Fruit fly (Drosophila melanogaster): ENCODE results near the gene CG6418.

The CG6418 gene

dm6 chr3L:10878842-10879241 lies at the start of gene CG6418, which contains the start of gene Blos4:
CG6418 (minus strand) TSS chr3L:10879037.
Blos4 (plus strand) TSS chr3L:10879085.
- TF ChIP-seq CG4496 (GFP tag; IDR thresholded peaks at IDR 0.05) (0 out of 3 replicates have a peak, but pooled peaks have one; percentile 20), EcR (GFP tag; optimal IDR thresholded peaks at IDR 0.05) (no peak)

DNA sequence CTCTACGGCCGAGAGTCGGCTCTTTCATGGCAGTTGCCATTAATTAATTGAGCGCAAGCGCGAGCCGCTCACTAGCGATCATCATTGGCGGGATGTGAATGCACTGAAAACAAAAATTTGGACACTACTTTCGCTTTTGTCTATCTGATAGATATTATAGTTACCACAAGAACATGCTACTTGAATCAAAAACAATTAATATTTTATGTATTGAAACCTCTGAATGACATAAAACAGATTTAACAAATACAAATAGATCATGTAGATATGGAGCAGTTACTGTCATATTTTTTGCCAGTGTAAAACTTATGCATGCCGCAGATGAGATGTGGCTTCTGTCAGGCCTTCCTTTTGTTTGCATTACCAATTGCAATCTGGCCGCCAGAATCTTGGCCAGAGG lies 49.1 kb upstream of the CG6418 start:
- TF ChIP-seq D1 (tag; optimal IDR thresholded peaks at IDR 0.05) (no peak), CG4496 (GFP tag; IDR thresholded peaks at IDR 0.05) (peak; percentile 38; the same call in 2 of the 3 replicates), CG17806 (tag; optimal IDR thresholded peaks at IDR 0.05) (peak; percentile 68), gl (tag; optimal IDR thresholded peaks at IDR 0.05) (no peak), Snoo (tag; optimal IDR thresholded peaks at IDR 0.05) (peak; percentile 17), Pif1B (GFP tag; optimal IDR thresholded peaks at IDR 0.05) (peak; percentile 51), rn (GFP tag; IDR thresholded peaks at IDR 0.05) (peak; percentile 32; the same call in 1 of the 2 replicates), CG13204 (GFP tag; optimal IDR thresholded peaks at IDR 0.05) (peak; percentile 41), Pif1A (GFP tag; optimal IDR thresholded peaks at IDR 0.05) (peak; percentile 57), EcR (GFP tag; optimal IDR thresholded peaks at IDR 0.05) (no peak), Ets98B (GFP tag; IDR thresholded peaks at IDR 0.05) (peak; percentile 62), fd96Ca (GFP tag; IDR thresholded peaks at IDR 0.05) (no peak), CG12605 (GFP tag; IDR thresholded peaks at IDR 0.05) (0 out of 2 replicates have a peak, but pooled peaks have one; percentile 28), CG8159 (tag; optimal IDR thresholded peaks at IDR 0.05) (peak; percentile 72), CG9948 (tag; optimal IDR thresholded peaks at IDR 0.05) (peak; percentile 48), CG14655 (GFP tag; optimal IDR thresholded peaks at IDR 0.05) (peak; percentile 64), CG34367 (tag; optimal IDR thresholded peaks at IDR 0.05) (peak; percentile 47), CG10348 (GFP tag; IDR thresholded peaks at IDR 0.05) (no peak), CG8301 (tag; optimal IDR thresholded peaks at IDR 0.05) (peak; percentile 50), CG15710 (tag; optimal IDR thresholded peaks at IDR 0.05) (peak; percentile 60), CG32121 (GFP tag; IDR thresholded peaks at IDR 0.05) (peak; percentile 53; the same call in 1 of the 2 replicates)

DNA sequence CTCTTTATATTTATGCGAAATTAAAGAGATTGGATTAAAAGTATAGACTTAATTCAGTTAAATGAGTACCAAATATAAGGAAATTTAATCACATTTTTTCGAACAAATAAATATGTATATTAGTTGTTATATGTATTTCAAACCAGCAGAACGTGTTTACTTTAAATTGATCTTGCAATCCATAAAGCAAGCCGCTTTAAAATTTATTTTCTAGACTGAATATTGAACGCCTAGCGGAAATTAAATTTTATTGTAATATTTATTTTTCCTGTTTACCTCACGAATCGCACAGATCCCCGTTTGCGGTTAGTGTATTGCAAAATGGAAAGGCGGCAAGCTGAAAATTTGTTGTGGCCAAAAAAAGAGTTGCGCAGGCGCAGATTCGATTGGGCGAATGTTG lies 48.5 kb upstream of the CG6418 start:
- TF ChIP-seq CG13204 (GFP tag; optimal IDR thresholded peaks at IDR 0.05): no peak
- no peak for TF ChIP-seq CG4496 (GFP tag; IDR thresholded peaks at IDR 0.05)
- TF ChIP-seq Pif1A (GFP tag; optimal IDR thresholded peaks at IDR 0.05): no peak
- TF ChIP-seq CG17806 (tag; optimal IDR thresholded peaks at IDR 0.05): no peak
- TF ChIP-seq CG9948 (tag; optimal IDR thresholded peaks at IDR 0.05): no peak
- TF ChIP-seq CG34367 (tag; optimal IDR thresholded peaks at IDR 0.05): no peak
- TF ChIP-seq Snoo (tag; optimal IDR thresholded peaks at IDR 0.05): no peak
- TF ChIP-seq rn (GFP tag; IDR thresholded peaks at IDR 0.05): no peak

- no peak for TF ChIP-seq Pif1B (GFP tag; optimal IDR thresholded peaks at IDR 0.05)
- TF ChIP-seq CG14655 (GFP tag; optimal IDR thresholded peaks at IDR 0.05): peak; percentile 66
- peak; percentile 53 for TF ChIP-seq CG8301 (tag; optimal IDR thresholded peaks at IDR 0.05)
- TF ChIP-seq CG32121 (GFP tag; IDR thresholded peaks at IDR 0.05): no peak
- TF ChIP-seq Pif1A (GFP tag; optimal IDR thresholded peaks at IDR 0.05): no peak
These were observed 45.8 kb upstream of the CG6418 start for dm6 chr3L:10924683-10925082.

DNA sequence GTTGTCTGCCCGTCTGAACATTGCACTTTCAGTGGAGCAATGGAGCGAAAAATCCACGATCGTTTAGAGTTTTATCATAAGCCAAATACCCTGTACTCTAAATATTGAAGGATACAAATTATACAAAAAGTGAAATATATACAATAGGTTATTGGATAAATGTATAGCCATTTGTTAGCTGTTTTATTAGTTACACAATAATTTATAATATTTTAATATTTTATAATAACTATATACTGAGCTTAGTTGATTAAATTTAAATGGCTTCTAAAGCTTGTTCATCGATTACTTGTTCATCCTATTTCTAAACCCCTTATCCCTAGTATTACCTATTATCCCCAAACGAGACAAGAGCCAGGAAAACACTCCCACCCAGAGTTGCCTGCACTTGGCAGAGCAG lies 44.1 kb upstream of the CG6418 start:
- no peak for TF ChIP-seq fd96Ca (GFP tag; IDR thresholded peaks at IDR 0.05)
- peak; percentile 73 for TF ChIP-seq CG34367 (tag; optimal IDR thresholded peaks at IDR 0.05)
- peak; percentile 41 for TF ChIP-seq D1 (tag; optimal IDR thresholded peaks at IDR 0.05)
- TF ChIP-seq CG8159 (tag; optimal IDR thresholded peaks at IDR 0.05): peak; percentile 85
- TF ChIP-seq CG8301 (tag; optimal IDR thresholded peaks at IDR 0.05): peak; percentile 66
- peak; percentile 19 for TF ChIP-seq EcR (GFP tag; optimal IDR thresholded peaks at IDR 0.05)
- peak; percentile 84 for TF ChIP-seq CG15710 (tag; optimal IDR thresholded peaks at IDR 0.05)
- TF ChIP-seq Snoo (tag; optimal IDR thresholded peaks at IDR 0.05): no peak
- TF ChIP-seq CG9948 (tag; optimal IDR thresholded peaks at IDR 0.05): peak; percentile 86
- no peak for TF ChIP-seq Pif1A (GFP tag; optimal IDR thresholded peaks at IDR 0.05)
- TF ChIP-seq CG13204 (GFP tag; optimal IDR thresholded peaks at IDR 0.05): no peak
- TF ChIP-seq gl (tag; optimal IDR thresholded peaks at IDR 0.05): peak; percentile 35
- TF ChIP-seq CG17806 (tag; optimal IDR thresholded peaks at IDR 0.05): peak; percentile 78
- TF ChIP-seq rn (GFP tag; IDR thresholded peaks at IDR 0.05): no peak
- TF ChIP-seq Pif1B (GFP tag; optimal IDR thresholded peaks at IDR 0.05): no peak
- no peak for TF ChIP-seq CG32121 (GFP tag; IDR thresholded peaks at IDR 0.05)
- TF ChIP-seq CG4496 (GFP tag; IDR thresholded peaks at IDR 0.05): no peak
- TF ChIP-seq CG12605 (GFP tag; IDR thresholded peaks at IDR 0.05): no peak
- TF ChIP-seq CG14655 (GFP tag; optimal IDR thresholded peaks at IDR 0.05): peak; percentile 79
- TF ChIP-seq CG10348 (GFP tag; IDR thresholded peaks at IDR 0.05): no peak

- no peak for TF ChIP-seq CG10348 (GFP tag; IDR thresholded peaks at IDR 0.05)
- TF ChIP-seq CG14655 (GFP tag; optimal IDR thresholded peaks at IDR 0.05): no peak
- TF ChIP-seq Snoo (tag; optimal IDR thresholded peaks at IDR 0.05): no peak
- TF ChIP-seq CG4496 (GFP tag; IDR thresholded peaks at IDR 0.05): no peak
- no peak for TF ChIP-seq gl (tag; optimal IDR thresholded peaks at IDR 0.05)
- no peak for TF ChIP-seq EcR (GFP tag; optimal IDR thresholded peaks at IDR 0.05)
- no peak for TF ChIP-seq CG15710 (tag; optimal IDR thresholded peaks at IDR 0.05)
- no peak for TF ChIP-seq CG12605 (GFP tag; IDR thresholded peaks at IDR 0.05)
- TF ChIP-seq CG13204 (GFP tag; optimal IDR thresholded peaks at IDR 0.05): no peak
- no peak for TF ChIP-seq rn (GFP tag; IDR thresholded peaks at IDR 0.05)
- no peak for TF ChIP-seq CG17806 (tag; optimal IDR thresholded peaks at IDR 0.05)
- no peak for TF ChIP-seq CG9948 (tag; optimal IDR thresholded peaks at IDR 0.05)
- no peak for TF ChIP-seq CG8159 (tag; optimal IDR thresholded peaks at IDR 0.05)
- no peak for TF ChIP-seq CG8301 (tag; optimal IDR thresholded peaks at IDR 0.05)
- TF ChIP-seq Pif1B (GFP tag; optimal IDR thresholded peaks at IDR 0.05): no peak
- no peak for TF ChIP-seq CG32121 (GFP tag; IDR thresholded peaks at IDR 0.05)
- no peak for TF ChIP-seq D1 (tag; optimal IDR thresholded peaks at IDR 0.05)
These were observed 39.6 kb upstream of the CG6418 start for dm6 chr3L:10918454-10918853.
